Worm (Caenorhabditis elegans) whole organism, midembryonic: ENCODE data around the gene tps-2.

Experiments used
- T22C8.4 ChIP-seq: fragments of 200-800 bp; sonication (Bioruptor generic); IDR thresholded peaks from 2 replicates; pipeline ENCODE4 v1.3.6; 2022; ENCODE audit warnings: missing genetic modification characterization, missing compliant biosample characterization
- cog-1 ChIP-seq: sonication (generic microtip); optimal IDR thresholded peaks from 2 replicates; lab custom pipeline; 2016; ENCODE audit warnings: missing genetic modification characterization, missing compliant biosample characterization
- flt-1 ChIP-seq: fragments of 200-800 bp; sonication (Bioruptor generic); IDR thresholded peaks from 2 replicates; pipeline ENCODE4 v1.3.6; 2022; ENCODE audit warnings: missing genetic modification characterization, missing compliant biosample characterization
- klf-2 ChIP-seq: fragments of 200-800 bp; sonication (Bioruptor generic); conservative IDR thresholded peaks from 2 replicates; pipeline ENCODE4 v1.3.6; 2022; ENCODE audit warnings: missing genetic modification reagents, missing genetic modification characterization, missing compliant biosample characterization
- med-1 ChIP-seq: sonication (generic microtip); optimal IDR thresholded peaks from 2 replicates; lab custom pipeline; 2017; ENCODE audit warnings: missing genetic modification characterization, mild to moderate bottlenecking, missing compliant biosample characterization, antibody characterized with exemption, missing genetic modification reagents; ENCODE audit not compliant: insufficient read depth
- ref-1 ChIP-seq: fragments of 200-800 bp; sonication (Bioruptor generic); conservative IDR thresholded peaks from 2 replicates; pipeline ENCODE4 v1.3.6; 2022; ENCODE audit warnings: missing genetic modification reagents, missing genetic modification characterization, missing compliant biosample characterization
- tab-1 ChIP-seq: fragments of 200-800 bp; sonication (Bioruptor generic); IDR thresholded peaks from 2 replicates; pipeline ENCODE4 v1.3.6; 2022; ENCODE audit warnings: missing genetic modification characterization, missing compliant biosample characterization
- ztf-23 ChIP-seq: fragments of 200-800 bp; sonication (Bioruptor generic); IDR thresholded peaks from 2 replicates; pipeline ENCODE4 v1.3.6; 2022; ENCODE audit warnings: missing genetic modification reagents, missing genetic modification characterization, missing compliant biosample characterization
- ztf-29 ChIP-seq: fragments of 200-800 bp; sonication (Bioruptor generic); IDR thresholded peaks from 2 replicates; pipeline ENCODE4 v1.3.6; 2022; ENCODE audit warnings: missing genetic modification reagents, missing genetic modification characterization, missing compliant biosample characterization

The tps-2 gene

DNA sequence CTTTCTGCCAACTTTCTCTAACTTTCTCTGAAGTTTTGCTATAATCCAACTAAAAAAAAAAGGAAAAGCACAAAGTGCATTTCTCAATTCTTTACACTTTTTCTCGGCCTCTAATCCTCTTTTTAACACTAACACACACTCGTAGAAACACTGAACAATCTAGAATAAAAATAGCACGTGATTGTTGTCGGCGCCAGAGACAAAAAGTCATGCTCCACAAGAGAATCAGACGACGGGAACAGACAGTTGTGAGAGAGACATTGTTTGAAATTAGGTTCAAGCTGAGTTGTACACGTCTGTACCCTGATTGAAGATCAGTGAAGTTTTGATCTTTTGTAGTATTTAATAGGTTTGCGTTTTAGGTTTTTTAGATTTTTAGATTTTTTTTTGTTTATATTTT, 2.3 kb upstream of the tps-2 start:
- no peak for TF ChIP-seq cog-1 (tag; lab: Kevin White, UChicago)
- TF ChIP-seq flt-1 (GFP tag; lab: Robert Waterston, UW) = no peak
- no peak for TF ChIP-seq T22C8.4
- no peak for TF ChIP-seq klf-2 (GFP tag; lab: Robert Waterston, UW)
- no peak for TF ChIP-seq ref-1 (GFP tag; lab: Robert Waterston, UW)
- no peak for TF ChIP-seq tab-1
- no peak for TF ChIP-seq med-1 (GFP tag; lab: Kevin White, UChicago)
- TF ChIP-seq ztf-23 (GFP tag; lab: Robert Waterston, UW) = no peak
- no peak for TF ChIP-seq ztf-29 (GFP tag; lab: Robert Waterston, UW)

DNA sequence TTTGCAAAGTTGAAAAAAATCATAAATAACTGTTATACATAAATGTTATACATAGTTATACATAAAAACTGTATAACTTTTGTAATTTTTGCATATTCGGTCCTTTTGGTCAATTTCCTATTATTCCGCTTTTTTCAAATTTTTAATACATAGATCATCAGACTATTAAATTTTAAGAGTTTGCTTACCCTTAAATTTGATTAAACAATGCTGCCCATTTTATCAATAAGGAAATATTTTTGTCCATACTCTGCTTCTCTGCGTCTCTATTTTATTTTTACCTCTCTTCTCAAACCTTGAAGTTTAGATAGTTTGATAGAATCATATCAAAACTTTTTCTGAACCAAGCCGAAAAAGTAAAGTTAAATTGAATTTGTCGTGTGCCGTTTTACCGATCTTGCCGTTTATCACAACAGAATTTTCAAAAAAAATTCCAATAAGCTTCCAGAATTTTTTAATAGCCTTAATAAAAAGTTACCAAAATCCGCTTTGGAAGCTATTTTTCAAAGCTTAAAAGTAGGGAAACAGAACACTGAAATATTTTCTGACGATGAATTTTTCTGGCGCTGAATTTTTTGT, 1.3 kb upstream of the tps-2 start:
- TF ChIP-seq ztf-23 (GFP tag; lab: Robert Waterston, UW) = no peak
- no peak for TF ChIP-seq med-1 (GFP tag; lab: Kevin White, UChicago)
- no peak for TF ChIP-seq T22C8.4
- TF ChIP-seq flt-1 (GFP tag; lab: Robert Waterston, UW) = no peak
- no peak for TF ChIP-seq ref-1 (GFP tag; lab: Robert Waterston, UW)

DNA sequence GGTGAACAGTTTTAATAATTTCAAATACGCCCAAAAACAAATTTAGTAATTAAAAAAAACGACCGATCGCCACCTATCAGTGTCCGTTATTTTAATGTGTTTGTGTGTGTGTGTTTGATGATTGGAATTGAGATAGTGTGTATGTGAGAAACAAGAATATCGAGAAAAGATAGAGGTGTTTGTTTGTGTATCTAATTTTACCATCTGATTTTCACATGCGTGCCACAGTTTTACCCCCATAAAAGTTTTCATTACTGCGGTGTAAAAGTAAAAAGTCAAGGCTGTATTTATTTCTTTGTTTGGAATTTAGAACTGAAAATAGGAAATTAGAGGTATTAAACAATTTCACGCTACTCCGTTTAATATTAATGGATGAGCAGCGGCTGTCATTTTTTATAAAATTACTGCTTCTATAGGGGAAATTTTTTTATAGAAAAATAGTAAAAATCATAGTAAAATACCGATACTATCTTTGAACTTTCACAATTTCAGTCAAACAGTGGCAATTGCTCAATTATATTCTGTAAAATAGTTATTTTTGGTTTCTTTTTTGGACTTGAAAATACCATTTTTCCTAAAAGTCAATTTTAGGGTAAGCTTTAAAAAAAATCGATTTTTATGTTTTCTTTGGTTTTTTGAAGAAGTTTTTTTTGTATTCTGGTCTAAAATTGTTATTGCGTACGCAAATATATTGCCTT, 620 bp upstream of the tps-2 start:
- TF ChIP-seq ztf-23 (GFP tag; lab: Robert Waterston, UW) (no peak), cog-1 (tag; lab: Kevin White, UChicago) (no peak), T22C8.4 (no peak), med-1 (GFP tag; lab: Kevin White, UChicago) (no peak), ztf-29 (GFP tag; lab: Robert Waterston, UW) (no peak), flt-1 (GFP tag; lab: Robert Waterston, UW) (no peak), tab-1 (no peak), klf-2 (GFP tag; lab: Robert Waterston, UW) (no peak), ref-1 (GFP tag; lab: Robert Waterston, UW) (no peak)

DNA sequence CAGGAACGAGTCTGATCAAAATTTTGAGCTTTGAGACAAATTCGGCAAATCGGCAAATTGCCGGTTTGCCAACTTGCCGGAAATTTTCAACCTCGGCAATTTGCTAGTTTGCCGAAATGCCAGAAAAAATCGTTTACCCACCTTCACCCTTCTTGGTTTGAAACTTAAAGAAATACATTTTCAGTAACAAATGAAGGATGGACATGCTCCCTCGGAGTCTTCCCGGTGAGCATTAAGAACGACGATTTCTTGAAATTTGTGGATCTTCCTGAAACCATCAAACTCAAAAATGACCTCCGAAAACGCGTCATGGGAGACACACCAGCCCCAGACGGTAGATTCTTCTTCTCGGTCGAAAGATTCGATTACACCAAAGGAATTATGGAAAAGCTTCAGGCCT, 2.0 kb downstream of the tps-2 start:
- TF ChIP-seq ztf-23 (GFP tag; lab: Robert Waterston, UW) (no peak), ref-1 (GFP tag; lab: Robert Waterston, UW) (no peak), klf-2 (GFP tag; lab: Robert Waterston, UW) (no peak), flt-1 (GFP tag; lab: Robert Waterston, UW) (no peak), med-1 (GFP tag; lab: Kevin White, UChicago) (no peak), ztf-29 (GFP tag; lab: Robert Waterston, UW) (no peak), T22C8.4 (no peak), tab-1 (no peak), cog-1 (tag; lab: Kevin White, UChicago) (no peak)

DNA sequence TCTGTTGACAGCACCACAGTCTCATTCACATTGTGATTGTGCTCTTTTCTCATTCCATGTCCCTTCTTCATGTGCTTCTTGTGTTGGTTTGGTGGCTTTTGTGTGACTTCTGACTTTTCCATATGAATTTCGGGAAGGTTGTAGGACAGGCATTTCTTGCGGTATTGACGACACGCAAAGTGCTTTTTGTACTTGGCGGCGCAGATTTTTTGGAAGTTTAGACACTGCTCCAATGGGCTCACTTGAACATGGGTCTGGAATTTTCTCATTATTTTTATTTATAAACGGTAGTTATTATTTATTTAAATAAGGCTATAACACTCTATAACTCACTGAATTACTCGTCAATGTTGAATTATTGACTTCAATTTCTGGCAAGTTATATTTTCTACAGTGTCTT, 3.6 kb downstream of the tps-2 start:
- TF ChIP-seq tab-1 (no peak), med-1 (GFP tag; lab: Kevin White, UChicago) (no peak), ztf-29 (GFP tag; lab: Robert Waterston, UW) (no peak), cog-1 (tag; lab: Kevin White, UChicago) (no peak), T22C8.4 (no peak), klf-2 (GFP tag; lab: Robert Waterston, UW) (no peak), ztf-23 (GFP tag; lab: Robert Waterston, UW) (no peak), flt-1 (GFP tag; lab: Robert Waterston, UW) (no peak), ref-1 (GFP tag; lab: Robert Waterston, UW) (no peak)

DNA sequence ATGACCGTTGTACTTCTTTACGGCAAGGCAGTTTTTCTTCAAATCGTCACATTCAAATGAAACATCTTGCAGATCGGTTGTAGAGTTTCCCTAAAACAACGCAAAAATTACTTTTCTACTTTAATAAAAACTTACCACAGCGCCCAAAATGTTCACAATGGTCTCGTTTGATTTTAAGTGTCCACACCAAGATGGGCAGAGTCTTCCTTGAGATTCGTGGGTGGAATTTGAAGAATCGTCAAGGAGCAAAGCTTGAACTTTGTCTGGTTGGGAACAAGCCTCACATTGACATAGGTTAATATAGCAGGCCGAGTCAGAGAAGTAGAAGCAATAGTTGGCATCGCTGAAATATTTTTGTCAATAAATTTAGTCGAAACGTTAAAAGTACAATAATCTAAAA, 4.3 kb downstream of the tps-2 start:
- TF ChIP-seq ref-1 (GFP tag; lab: Robert Waterston, UW) (no peak), tab-1 (no peak), klf-2 (GFP tag; lab: Robert Waterston, UW) (no peak), T22C8.4 (no peak), flt-1 (GFP tag; lab: Robert Waterston, UW) (no peak), med-1 (GFP tag; lab: Kevin White, UChicago) (no peak)

DNA sequence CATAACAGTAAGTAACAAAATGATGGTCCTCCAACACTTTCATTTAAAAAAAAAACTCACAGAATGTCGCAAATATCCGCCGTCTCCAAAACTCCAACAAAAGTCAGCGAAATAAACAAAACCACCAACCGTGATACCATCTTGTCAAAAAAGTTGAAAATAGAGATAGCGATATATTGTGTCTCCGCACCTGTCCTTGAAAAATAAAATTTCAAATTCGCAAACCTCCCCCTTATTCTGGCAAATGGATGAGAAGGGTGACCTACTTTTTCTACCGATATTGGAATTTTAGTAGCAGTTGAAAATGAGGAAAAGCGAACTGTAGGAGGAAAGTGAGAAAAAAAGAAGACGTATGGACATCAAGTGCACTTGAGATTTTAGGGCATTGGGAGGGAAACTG, 4.8 kb downstream of the tps-2 start, which contains the start of gene F19H8.2:
F19H8.2 (minus strand) TSS at position 391 of the 400 bp plus-strand sequence.
- TF ChIP-seq ref-1 (GFP tag; lab: Robert Waterston, UW) (no peak), ztf-29 (GFP tag; lab: Robert Waterston, UW) (no peak), klf-2 (GFP tag; lab: Robert Waterston, UW) (no peak), cog-1 (tag; lab: Kevin White, UChicago) (no peak), T22C8.4 (no peak), med-1 (GFP tag; lab: Kevin White, UChicago) (no peak), flt-1 (GFP tag; lab: Robert Waterston, UW) (no peak), ztf-23 (GFP tag; lab: Robert Waterston, UW) (no peak), tab-1 (no peak)

DNA sequence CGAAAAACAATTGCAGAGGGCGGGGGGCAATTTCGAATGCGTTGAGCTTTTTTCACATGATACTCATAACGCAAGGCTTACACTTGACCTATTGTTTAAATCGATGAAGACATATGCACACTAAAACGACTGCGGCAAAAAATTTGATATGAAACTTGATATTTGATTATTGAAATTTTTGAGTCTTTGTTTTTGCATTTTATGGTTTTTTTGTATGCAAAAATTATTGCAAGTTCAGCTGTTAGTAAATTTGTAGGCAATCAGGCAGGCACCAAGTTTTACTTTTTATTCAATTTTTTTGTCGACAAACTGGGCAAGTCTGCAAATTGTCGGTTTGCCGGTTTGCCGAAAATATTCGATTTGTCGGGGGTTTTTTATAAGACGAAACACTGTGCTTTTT, 5.5 kb downstream of the tps-2 start, which contains the start of gene arl-3:
arl-3 (plus strand) TSS at position 301 of the 400 bp plus-strand sequence.
- TF ChIP-seq ztf-29 (GFP tag; lab: Robert Waterston, UW) (no peak), ref-1 (GFP tag; lab: Robert Waterston, UW) (no peak), ztf-23 (GFP tag; lab: Robert Waterston, UW) (no peak), cog-1 (tag; lab: Kevin White, UChicago) (no peak)

DNA sequence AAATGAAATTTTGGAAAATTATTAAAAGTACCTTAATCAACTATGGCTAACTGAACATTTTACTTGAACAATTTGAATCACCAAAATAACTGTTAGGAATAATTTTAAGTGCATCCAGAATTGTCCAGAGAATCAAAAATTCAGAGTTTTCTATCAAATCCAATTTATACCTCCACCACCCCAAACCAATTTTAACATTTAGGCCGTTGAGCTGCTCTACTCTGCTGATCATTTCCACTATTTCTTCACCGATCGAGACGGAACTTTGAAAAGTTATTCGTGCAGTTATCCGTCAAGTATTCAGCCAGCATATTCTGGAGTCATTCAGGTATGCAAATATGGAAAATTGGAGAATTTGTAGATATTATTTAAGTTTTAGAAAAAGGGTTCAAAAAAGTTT, 7.8 kb downstream of the tps-2 start:
- TF ChIP-seq cog-1 (tag; lab: Kevin White, UChicago) (no peak), flt-1 (GFP tag; lab: Robert Waterston, UW) (no peak), ref-1 (GFP tag; lab: Robert Waterston, UW) (no peak), ztf-29 (GFP tag; lab: Robert Waterston, UW) (no peak), med-1 (GFP tag; lab: Kevin White, UChicago) (no peak), klf-2 (GFP tag; lab: Robert Waterston, UW) (no peak), tab-1 (no peak)
